Worm (Caenorhabditis elegans) whole organism, L3 larva: ENCODE data around the gene copg-1.

Experiments
- eor-1 ChIP-seq, 2 experiments: fragments of 150-350 bp; optimal IDR thresholded peaks; 2 replicates each; lab custom pipeline; 2014 to 2018; ENCODE audit warnings: missing biosample characterization in 2 of 2, missing genetic modification characterization in 2 of 2
- lin-15B ChIP-seq: fragments of 150-350 bp; optimal IDR thresholded peaks from 2 replicates; lab custom pipeline; 2014; ENCODE audit warnings: missing biosample characterization, missing genetic modification characterization
- nfya-1 ChIP-seq: sonication (generic microtip); optimal IDR thresholded peaks from 2 replicates; lab custom pipeline; 2017; ENCODE audit warnings: missing genetic modification characterization, mild to moderate bottlenecking, missing compliant biosample characterization, antibody characterized with exemption, moderate library complexity; ENCODE audit not compliant: insufficient read depth
- nhr-43 ChIP-seq: sonication (generic microtip); optimal IDR thresholded peaks from 2 replicates; lab custom pipeline; 2016; ENCODE audit warnings: mild to moderate bottlenecking, missing genetic modification characterization, missing compliant biosample characterization; ENCODE audit not compliant: poor library complexity, severe bottlenecking
- snpc-4 ChIP-seq: fragments of 150-350 bp; optimal IDR thresholded peaks from 2 replicates; lab custom pipeline; 2014; ENCODE audit warnings: missing biosample characterization, missing genetic modification characterization

Gene copg-1

ce11 chrIV:10197317-10197867 lies 45.6 kb downstream of the copg-1 start, which contains the start of gene gon-4:
gon-4 (plus strand) TSS chrIV:10197817.
- TF ChIP-seq snpc-4: peak; percentile 29
- no peak for TF ChIP-seq nhr-43 (tag; lab: Kevin White, UChicago)
- no peak for TF ChIP-seq nfya-1 (tag; lab: Kevin White, UChicago)
- TF ChIP-seq lin-15B (tag; lab: Kevin White, UChicago): peak; percentile 57
- TF ChIP-seq eor-1 (tag; optimal IDR thresholded peaks at IDR 0.05; lab: Kevin White, UChicago): no peak
